Fruit fly (Drosophila melanogaster) whole organism, pupa: ENCODE data around the gene Ist1.

Source experiments
- CG10348 ChIP-seq: fragments of 200-800 bp; sonication (Bioruptor generic); IDR thresholded peaks from 2 replicates; pipeline ENCODE4 v1.3.6; 2022; ENCODE audit warnings: missing biosample characterization, missing genetic modification characterization
- CG13204 ChIP-seq: fragments of 200-800 bp; sonication (Bioruptor generic); optimal IDR thresholded peaks from 2 replicates; lab custom pipeline; 2018; ENCODE audit warnings: missing biosample characterization, mild to moderate bottlenecking, missing genetic modification characterization, moderate library complexity
- CG14655 ChIP-seq: fragments of 200-800 bp; sonication (Bioruptor generic); optimal IDR thresholded peaks from 3 replicates; lab custom pipeline; 2017; ENCODE audit warnings: mild to moderate bottlenecking, missing biosample characterization, missing genetic modification reagents, missing genetic modification characterization
- CG32121 ChIP-seq: fragments of 200-800 bp; sonication (Bioruptor generic); IDR thresholded peaks from 2 replicates; pipeline ENCODE4 v1.3.6; 2022; ENCODE audit warnings: missing biosample characterization, missing genetic modification characterization
- CG34367 ChIP-seq: fragments of 200-800 bp; sonication (Bioruptor generic); optimal IDR thresholded peaks from 2 replicates; lab custom pipeline; 2018; ENCODE audit warnings: missing biosample characterization, mild to moderate bottlenecking, missing genetic modification characterization
- D1 ChIP-seq: fragments of 200-800 bp; sonication (Bioruptor generic); optimal IDR thresholded peaks from 2 replicates; lab custom pipeline; 2018; ENCODE audit warnings: missing biosample characterization, mild to moderate bottlenecking, missing genetic modification characterization, moderate library complexity
- EcR ChIP-seq: fragments of 200-800 bp; sonication (Bioruptor generic); optimal IDR thresholded peaks from 3 replicates; lab custom pipeline; 2019; ENCODE audit warnings: missing biosample characterization, missing genetic modification characterization, mild to moderate bottlenecking, moderate library complexity, missing genetic modification reagents
- Ets98B ChIP-seq: fragments of 200-800 bp; sonication (Bioruptor generic); IDR thresholded peaks from 2 replicates; pipeline ENCODE4 v1.3.6; 2022; ENCODE audit warnings: missing biosample characterization, missing genetic modification characterization
- Pif1A ChIP-seq: fragments of 200-800 bp; sonication (Bioruptor generic); optimal IDR thresholded peaks from 3 replicates; lab custom pipeline; 2016; ENCODE audit warnings: missing biosample characterization, missing genetic modification characterization
- Pif1B ChIP-seq: fragments of 200-800 bp; sonication (Bioruptor generic); optimal IDR thresholded peaks from 3 replicates; lab custom pipeline; 2016; ENCODE audit warnings: missing biosample characterization, missing genetic modification characterization
- Snoo ChIP-seq: fragments of 200-800 bp; sonication (Bioruptor generic); optimal IDR thresholded peaks from 3 replicates; lab custom pipeline; 2017; ENCODE audit warnings: missing biosample characterization, mild to moderate bottlenecking, missing genetic modification characterization, inconsistent platforms
- gl ChIP-seq: fragments of 200-800 bp; sonication (Bioruptor generic); optimal IDR thresholded peaks from 2 replicates; lab custom pipeline; 2018; ENCODE audit warnings: missing biosample characterization, mild to moderate bottlenecking, missing genetic modification characterization

dm6 chr3L:6742110-6742718, 14.1 kb downstream of the Ist1 start:
- TF ChIP-seq Pif1B (no peak), Pif1A (GFP tag; lab: Kevin White, UChicago) (no peak), gl (tag; lab: Kevin White, UChicago) (no peak), CG13204 (GFP tag; lab: Kevin White, UChicago) (no peak), CG34367 (tag; lab: Kevin White, UChicago) (no peak), Ets98B (GFP tag; lab: Robert Waterston, UW) (peak; percentile 44; the same call in 1 of the 2 replicates), CG32121 (0 out of 2 replicates have a peak, but pooled peaks have one; percentile 28), CG10348 (no peak), CG14655 (no peak), EcR (GFP tag; lab: Kevin White, UChicago) (no peak), Snoo (no peak), D1 (no peak)
